Worm (Caenorhabditis elegans): Measurements from ENCODE around the gene srt-30.

srt-30 gene

DNA sequence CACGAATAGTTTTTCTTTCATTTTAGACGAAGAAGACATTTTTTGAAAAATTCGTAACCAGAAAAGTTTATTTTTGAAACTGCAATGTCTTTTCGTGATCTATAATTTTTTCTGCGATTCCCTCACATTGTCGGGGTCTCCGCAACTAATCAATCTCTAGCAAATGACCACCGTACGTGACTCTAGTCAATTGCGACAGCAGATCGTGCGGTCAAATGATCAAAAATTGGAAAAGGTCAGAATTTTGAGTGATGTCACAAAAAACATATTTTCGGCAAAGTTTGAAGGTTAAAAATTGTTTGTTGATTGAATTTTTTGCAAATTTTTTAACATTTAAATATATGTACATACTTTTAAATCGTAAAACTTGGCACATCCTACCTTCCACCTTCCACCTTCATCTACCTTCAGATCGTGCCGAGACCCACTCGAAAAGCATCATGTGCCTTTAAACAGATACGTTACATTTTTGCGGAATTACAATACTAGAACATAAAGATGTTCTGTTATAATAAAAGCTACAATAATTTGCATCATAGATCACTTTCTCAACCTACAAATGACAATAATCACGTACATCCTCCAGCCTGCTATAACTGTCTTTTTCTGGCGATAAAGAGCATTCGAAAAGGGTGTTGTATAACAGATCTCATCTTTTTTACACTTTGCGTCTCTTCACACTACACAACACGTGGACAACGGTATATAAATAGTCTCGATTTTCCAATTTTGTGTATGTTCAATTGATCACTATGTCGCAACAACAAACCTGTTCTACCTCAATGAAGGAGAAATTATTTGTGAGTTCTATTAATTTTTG lies 28.6 kb downstream of the srt-30 start, which contains the start of the genes R08E5.1 and rips-1:
TSS of gene R08E5.1 (minus strand) at position 82 of the 820 bp plus-strand sequence.
TSS of gene rips-1 (plus strand) at position 585 of the 820 bp plus-strand sequence.
- TF ChIP-seq klf-2 (GFP tag; conservative IDR thresholded peaks at IDR 0.05) (no peak), ref-1 (GFP tag; conservative IDR thresholded peaks at IDR 0.05) (no peak), med-1 (GFP tag; optimal IDR thresholded peaks at IDR 0.05; ENCODE audit: insufficient read depth) (no peak), T22C8.4 (GFP tag; IDR thresholded peaks at IDR 0.05) (no peak), tab-1 (GFP tag; IDR thresholded peaks at IDR 0.05) (no peak), flt-1 (GFP tag; IDR thresholded peaks at IDR 0.05) (no peak), ztf-29 (GFP tag; IDR thresholded peaks at IDR 0.05) (no peak)

DNA sequence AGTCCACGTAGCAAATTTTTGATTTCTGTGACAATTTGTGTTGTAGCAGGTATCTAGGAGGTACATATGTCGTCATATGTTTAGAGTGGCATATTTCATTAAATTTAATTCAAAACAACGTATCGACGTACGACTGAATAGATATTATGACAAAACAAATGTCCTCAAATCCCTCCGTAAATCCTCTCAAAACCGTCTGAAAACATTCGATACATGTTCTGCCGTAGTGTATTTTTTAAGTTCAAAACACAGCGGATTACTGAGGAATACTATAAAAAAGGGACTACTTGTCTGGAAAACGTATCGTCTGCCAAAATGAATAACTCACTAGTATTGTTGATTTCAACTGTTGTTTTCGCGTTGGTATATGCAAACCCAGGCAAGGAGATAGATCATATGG lies 32.0 kb downstream of the srt-30 start, which contains the start of gene R08E5.4:
TSS of gene R08E5.4 (plus strand) at position 301 of the 400 bp plus-strand sequence.
- no peak for TF ChIP-seq klf-2 (GFP tag; conservative IDR thresholded peaks at IDR 0.05)

ce11 chrV:3766904-3767303 lies 33.4 kb downstream of the srt-30 start, which contains the start of gene Y39H10A.1:
Y39H10A.1 (plus strand) TSS chrV:3767204.
- TF ChIP-seq med-1 (GFP tag; optimal IDR thresholded peaks at IDR 0.05; ENCODE audit: insufficient read depth), result no peak

DNA sequence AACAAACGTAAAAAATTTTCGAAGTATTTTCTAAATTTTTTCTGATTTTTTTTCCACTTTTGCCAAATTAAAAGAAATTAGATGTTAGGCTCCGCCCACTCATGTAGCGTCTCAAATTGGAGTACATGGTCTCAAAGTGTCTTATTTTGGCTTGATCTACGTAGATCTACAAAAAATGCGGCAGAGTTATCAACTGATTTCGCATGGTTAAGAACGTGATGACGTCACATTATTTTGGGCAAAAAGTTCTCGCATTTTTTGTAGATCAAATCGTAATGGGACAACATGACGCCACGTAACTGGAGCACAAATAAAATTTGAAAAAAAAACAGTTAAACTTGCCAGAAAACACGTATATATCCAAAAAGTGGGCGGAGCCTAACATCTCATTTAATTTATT lies 38.4 kb downstream of the srt-30 start:
- no peak for TF ChIP-seq tab-1 (GFP tag; IDR thresholded peaks at IDR 0.05)
- no peak for TF ChIP-seq T22C8.4 (GFP tag; IDR thresholded peaks at IDR 0.05)
- TF ChIP-seq ref-1 (GFP tag; conservative IDR thresholded peaks at IDR 0.05), result no peak
- TF ChIP-seq ztf-23 (GFP tag; IDR thresholded peaks at IDR 0.05), result no peak

DNA sequence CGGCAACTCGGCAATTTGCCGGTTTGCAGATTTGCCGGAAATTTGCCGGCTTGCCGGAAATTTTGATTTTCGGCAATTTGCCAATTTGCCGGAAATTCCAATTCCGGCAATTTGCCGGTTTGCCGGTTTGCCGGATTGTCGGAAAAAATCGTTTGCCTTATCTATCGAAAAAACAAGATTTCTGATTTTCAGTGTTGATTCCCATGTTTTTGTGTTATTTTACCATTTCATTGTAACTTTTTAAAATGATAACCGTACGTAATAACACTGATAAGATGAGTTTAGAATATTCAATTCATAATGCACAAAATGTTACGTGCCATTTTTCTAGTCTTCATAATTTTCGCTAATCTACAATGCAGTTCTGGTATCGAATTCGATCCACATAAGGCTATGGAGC lies 39.4 kb downstream of the srt-30 start, which contains the start of gene oac-55:
TSS of gene oac-55 (plus strand) at position 301 of the 400 bp plus-strand sequence.
- TF ChIP-seq ztf-23 (GFP tag; IDR thresholded peaks at IDR 0.05) (no peak), tab-1 (GFP tag; IDR thresholded peaks at IDR 0.05) (no peak), flt-1 (GFP tag; IDR thresholded peaks at IDR 0.05) (no peak), med-1 (GFP tag; optimal IDR thresholded peaks at IDR 0.05; ENCODE audit: insufficient read depth) (no peak), cog-1 (tag; optimal IDR thresholded peaks at IDR 0.05) (no peak), T22C8.4 (GFP tag; IDR thresholded peaks at IDR 0.05) (no peak), ref-1 (GFP tag; conservative IDR thresholded peaks at IDR 0.05) (no peak), ztf-29 (GFP tag; IDR thresholded peaks at IDR 0.05) (no peak), klf-2 (GFP tag; conservative IDR thresholded peaks at IDR 0.05) (no peak)

DNA sequence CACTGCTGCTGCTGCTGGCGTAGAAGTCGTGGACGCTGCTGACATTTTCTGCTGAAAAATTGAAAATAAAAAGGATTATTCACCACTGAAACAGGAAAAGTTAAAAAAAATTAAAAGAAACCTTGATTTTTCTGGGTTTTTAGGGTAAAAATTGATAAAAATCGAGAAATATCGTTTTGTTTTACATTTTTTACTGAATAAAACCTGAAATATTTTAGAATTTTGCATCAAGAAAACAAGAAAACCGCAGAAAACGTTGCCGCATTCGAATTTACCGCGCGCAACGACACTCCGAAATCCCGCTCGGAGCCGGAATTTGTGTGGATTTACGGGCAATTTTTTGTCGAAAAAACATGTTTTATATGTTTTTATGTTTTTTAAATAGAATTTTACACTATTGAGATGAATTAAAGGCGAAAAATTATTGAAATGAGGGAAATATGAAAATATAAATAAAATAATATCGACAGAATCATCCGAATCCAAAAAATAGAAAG lies 40.8 kb downstream of the srt-30 start, which contains the start of gene chk-1:
TSS of gene chk-1 (minus strand) at position 51 of the 497 bp plus-strand sequence.
- no peak for TF ChIP-seq ztf-29 (GFP tag; IDR thresholded peaks at IDR 0.05)
- TF ChIP-seq cog-1 (tag; optimal IDR thresholded peaks at IDR 0.05), result peak; percentile 38

DNA sequence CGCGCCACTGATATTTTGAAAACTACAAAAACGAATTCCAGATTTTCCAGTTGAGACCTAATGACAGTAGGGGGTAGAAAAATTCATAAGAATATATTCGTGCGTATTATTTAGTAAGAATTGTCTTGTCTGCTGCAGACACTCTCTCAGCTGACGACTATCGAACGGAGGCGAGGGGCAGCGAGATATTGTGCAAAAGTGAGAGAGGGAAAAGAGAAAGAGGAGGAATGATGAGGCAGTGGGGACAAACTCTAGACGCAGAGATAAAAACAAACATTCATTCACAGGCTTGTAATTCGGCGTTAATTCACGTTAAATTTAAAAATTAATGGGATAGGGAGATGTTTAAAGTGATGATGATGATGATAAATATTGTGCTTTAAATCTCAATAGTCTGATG lies 43.4 kb downstream of the srt-30 start, which contains the start of gene gid-7:
TSS of gene gid-7 (minus strand) at position 188 of the 400 bp plus-strand sequence.
- TF ChIP-seq tab-1 (GFP tag; IDR thresholded peaks at IDR 0.05) (no peak), cog-1 (tag; optimal IDR thresholded peaks at IDR 0.05) (no peak), ref-1 (GFP tag; conservative IDR thresholded peaks at IDR 0.05) (no peak), ztf-23 (GFP tag; IDR thresholded peaks at IDR 0.05) (no peak), klf-2 (GFP tag; conservative IDR thresholded peaks at IDR 0.05) (no peak), ztf-29 (GFP tag; IDR thresholded peaks at IDR 0.05) (no peak), T22C8.4 (GFP tag; IDR thresholded peaks at IDR 0.05) (no peak), med-1 (GFP tag; optimal IDR thresholded peaks at IDR 0.05; ENCODE audit: insufficient read depth) (no peak), flt-1 (GFP tag; IDR thresholded peaks at IDR 0.05) (no peak)

DNA sequence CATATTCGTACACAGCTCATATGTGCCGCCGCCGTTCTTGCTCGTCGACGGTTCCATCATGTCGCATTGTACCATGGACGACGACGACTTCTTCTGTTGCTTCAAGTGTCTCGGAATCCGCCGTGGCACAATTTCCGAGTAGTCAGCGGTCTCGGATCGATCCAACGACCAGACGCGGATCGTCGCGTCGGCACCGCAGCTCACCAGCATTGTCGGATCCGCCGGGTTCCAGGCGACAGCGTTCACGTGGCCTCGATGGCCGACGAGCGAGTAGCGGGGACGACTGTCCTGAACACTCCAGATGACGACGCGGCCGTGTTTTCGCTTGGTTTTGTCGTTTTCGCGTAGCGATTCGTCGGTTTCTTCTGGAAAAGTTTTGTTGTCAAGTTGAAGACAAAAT lies 50.0 kb downstream of the srt-30 start:
- TF ChIP-seq ztf-23 (GFP tag; IDR thresholded peaks at IDR 0.05) (no peak), ref-1 (GFP tag; conservative IDR thresholded peaks at IDR 0.05) (no peak), ztf-29 (GFP tag; IDR thresholded peaks at IDR 0.05) (no peak), cog-1 (tag; optimal IDR thresholded peaks at IDR 0.05) (no peak), flt-1 (GFP tag; IDR thresholded peaks at IDR 0.05) (no peak), klf-2 (GFP tag; conservative IDR thresholded peaks at IDR 0.05) (no peak)
